Worm (Caenorhabditis elegans): ENCODE results near the gene H05C05.2.

H05C05.2 gene

DNA sequence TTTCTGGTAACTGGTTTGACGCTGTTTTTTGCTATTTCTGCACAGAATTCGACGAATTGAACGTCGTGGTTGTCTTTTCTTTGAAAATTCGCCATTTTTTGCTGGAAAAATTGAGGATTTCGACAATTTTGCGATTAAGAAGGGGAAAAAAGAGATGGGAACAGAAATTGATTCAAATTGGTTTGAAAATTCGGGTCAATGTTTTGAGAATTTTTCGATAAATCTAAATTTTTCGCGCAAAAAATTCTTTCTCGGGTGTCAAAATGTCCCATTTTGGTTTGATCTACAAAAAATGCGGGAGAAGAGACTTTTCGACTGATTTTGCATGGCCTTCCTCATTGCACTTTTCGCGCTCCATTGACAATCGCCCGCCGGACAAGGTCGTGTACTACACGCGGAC is at the start of gene H05C05.2:
H05C05.2 (minus strand) TSS at position 101 of the 400 bp plus-strand sequence.
- TF ChIP-seq somi-1 (GFP tag; optimal IDR thresholded peaks at IDR 0.05), result no peak

DNA sequence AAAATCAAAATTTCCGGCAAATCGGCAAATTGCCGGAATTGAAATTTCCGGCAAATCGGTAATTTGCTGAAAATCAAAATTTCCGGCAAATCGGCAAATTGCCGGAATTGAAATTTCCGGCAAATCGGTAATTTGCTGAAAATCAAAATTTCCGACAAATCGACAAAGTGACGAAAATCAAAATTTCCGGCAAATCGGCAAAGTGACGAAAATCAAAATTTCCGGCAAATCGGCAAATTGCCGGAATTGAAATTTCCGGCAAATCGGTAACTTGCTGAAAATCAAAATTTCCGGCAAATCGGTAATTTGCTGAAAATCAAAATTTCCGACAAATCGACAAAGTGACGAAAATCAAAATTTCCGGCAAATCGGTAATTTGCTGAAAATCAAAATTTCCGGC is 46.2 kb upstream of the H05C05.2 start:
- TF ChIP-seq bed-1 (GFP tag; IDR thresholded peaks at IDR 0.05), result 0 out of 2 replicates have a peak, but pooled peaks have one; percentile 57

DNA sequence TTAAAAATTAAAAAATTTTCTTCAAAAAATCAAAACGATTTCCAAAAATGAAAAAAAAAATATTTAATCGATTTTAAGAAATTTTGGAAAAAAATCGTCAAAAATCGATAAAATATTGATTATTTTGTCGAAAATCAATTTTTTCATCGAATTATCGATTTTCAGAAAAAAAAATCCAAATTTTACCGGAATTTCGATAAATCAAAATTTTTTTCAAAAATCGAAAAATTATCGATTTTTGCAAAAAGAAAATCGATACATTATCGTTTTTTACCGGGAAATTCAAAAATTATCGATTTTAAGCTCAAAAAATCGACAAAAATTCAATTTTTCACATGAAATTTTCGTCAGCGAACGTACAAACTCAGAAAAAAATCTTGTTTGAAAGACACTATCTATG is 29.9 kb upstream of the H05C05.2 start:
- no peak for TF ChIP-seq mes-4 (tag; optimal IDR thresholded peaks at IDR 0.05)
- TF ChIP-seq F49E8.2 (tag; optimal IDR thresholded peaks at IDR 0.05; ENCODE audit: insufficient read depth), result no peak
- no peak for TF ChIP-seq nfya-2 (GFP tag; IDR thresholded peaks at IDR 0.05)
- no peak for TF ChIP-seq hrde-1 (tag; optimal IDR thresholded peaks at IDR 0.05; ENCODE audit: borderline replicate concordance)
- no peak for TF ChIP-seq attf-5 (GFP tag; optimal IDR thresholded peaks at IDR 0.05)
- no peak for TF ChIP-seq D2030.7 (GFP tag; IDR thresholded peaks at IDR 0.05)
- TF ChIP-seq madf-3 (GFP tag; IDR thresholded peaks at IDR 0.05), result no peak
- no peak for TF ChIP-seq nfya-1 (tag; optimal IDR thresholded peaks at IDR 0.05; ENCODE audit: borderline replicate concordance, insufficient read depth)
- TF ChIP-seq hlh-26 (GFP tag; conservative IDR thresholded peaks at IDR 0.05), result no peak
- TF ChIP-seq egl-18 (GFP tag; IDR thresholded peaks at IDR 0.05), result no peak
- TF ChIP-seq ceh-91 (GFP tag; IDR thresholded peaks at IDR 0.05), result no peak
- no peak for TF ChIP-seq C17E4.6 (GFP tag; IDR thresholded peaks at IDR 0.05)
- TF ChIP-seq Y67H2A.10 (GFP tag; conservative IDR thresholded peaks at IDR 0.05), result no peak
- no peak for TF ChIP-seq Y56A3A.18 (GFP tag; IDR thresholded peaks at IDR 0.05)
- no peak for TF ChIP-seq hlh-12 (tag; optimal IDR thresholded peaks at IDR 0.05)

DNA sequence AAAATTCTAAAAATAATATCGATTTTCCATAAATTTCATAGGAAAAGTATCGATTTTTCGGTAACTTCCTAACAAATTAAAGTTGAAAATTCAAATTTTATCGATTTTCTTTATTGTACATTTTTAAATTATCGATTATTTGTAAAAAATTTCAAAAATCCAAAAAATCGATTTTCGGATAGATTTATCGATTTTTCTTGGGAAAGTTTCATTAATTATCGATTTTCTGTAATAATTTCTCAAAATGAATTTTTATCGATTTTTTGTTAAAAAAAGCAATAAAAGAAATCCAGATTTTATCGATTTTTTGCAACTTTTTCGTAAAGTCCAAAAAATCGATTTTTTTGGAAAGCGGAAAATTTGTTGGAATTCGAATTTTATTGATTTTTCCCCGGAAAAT is 28.5 kb upstream of the H05C05.2 start:
- TF ChIP-seq chd-7 (tag; optimal IDR thresholded peaks at IDR 0.05) (no peak), snpc-1.3 (tag; optimal IDR thresholded peaks at IDR 0.05; ENCODE audit: insufficient read depth) (no peak), egl-44 (GFP tag; IDR thresholded peaks at IDR 0.05) (no peak), repo-1 (tag; optimal IDR thresholded peaks at IDR 0.05) (no peak), B0019.2 (GFP tag; conservative IDR thresholded peaks at IDR 0.05) (no peak), him-1 (tag; optimal IDR thresholded peaks at IDR 0.05) (peak; percentile 1), madf-3 (GFP tag; IDR thresholded peaks at IDR 0.05) (no peak), rpc-1 (optimal IDR thresholded peaks at IDR 0.05) (no peak), rpc-1 (tag; optimal IDR thresholded peaks at IDR 0.05) (no peak)

DNA sequence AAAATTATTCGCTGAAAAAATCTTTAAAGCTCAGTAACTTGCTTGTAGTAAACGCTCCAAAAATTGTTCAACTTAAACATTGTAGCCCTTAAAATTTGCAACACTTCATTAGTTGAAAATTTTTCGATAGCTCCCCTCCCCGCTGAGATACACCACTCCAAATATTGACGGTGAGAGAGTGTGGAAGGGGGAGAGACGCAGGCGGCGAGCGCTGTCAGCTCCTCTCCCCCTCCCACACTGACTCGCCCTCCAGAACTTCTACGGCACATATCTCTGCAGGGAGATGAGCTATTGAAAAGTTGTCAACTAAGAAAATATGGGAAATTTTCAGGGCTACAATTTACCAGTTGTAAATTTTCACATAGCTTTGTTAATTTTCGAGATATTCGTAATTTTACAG is 26.8 kb upstream of the H05C05.2 start:
- TF ChIP-seq ztf-6 (GFP tag; IDR thresholded peaks at IDR 0.05) (no peak), lir-1 (GFP tag; conservative IDR thresholded peaks at IDR 0.05) (no peak), sea-2 (GFP tag; IDR thresholded peaks at IDR 0.05) (no peak), hmg-1.2 (GFP tag; IDR thresholded peaks at IDR 0.05) (peak; percentile 94), B0035.1 (tag; optimal IDR thresholded peaks at IDR 0.05) (no peak), Y67H2A.10 (GFP tag; conservative IDR thresholded peaks at IDR 0.05) (no peak), zim-3 (tag; optimal IDR thresholded peaks at IDR 0.05) (no peak), zfh-2 (GFP tag; conservative IDR thresholded peaks at IDR 0.05) (peak; percentile 43; the same call in 1 of the 2 replicates), snpc-1.1 (tag; optimal IDR thresholded peaks at IDR 0.05; ENCODE audit: insufficient read depth) (no peak), efl-1 (GFP tag; optimal IDR thresholded peaks at IDR 0.05) (no peak), attf-5 (GFP tag; optimal IDR thresholded peaks at IDR 0.05) (no peak)

Data from whole organism, young adult.